Worm (Caenorhabditis elegans): ENCODE data around the gene sra-10.

DNA sequence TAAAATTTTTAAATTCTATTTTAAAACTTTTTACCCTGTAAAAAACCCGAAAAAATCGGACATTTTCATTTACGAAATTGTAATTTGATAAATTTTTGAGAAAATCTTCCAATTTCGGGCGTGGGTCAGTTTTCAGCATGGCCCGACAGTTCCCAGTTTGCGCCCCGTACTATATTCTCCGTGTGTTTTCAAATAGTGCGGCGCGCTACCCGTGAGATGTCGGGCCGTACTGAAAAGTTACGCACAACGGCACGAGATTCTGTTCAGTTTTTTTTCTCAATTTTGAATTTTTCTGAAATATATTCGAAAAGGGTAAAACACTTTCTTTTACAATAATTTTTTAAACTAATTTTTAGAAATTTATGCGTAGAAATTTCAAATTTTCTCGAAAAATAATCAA, 47.8 kb downstream of the sra-10 start:
- TF ChIP-seq sdz-38 (tag; optimal IDR thresholded peaks at IDR 0.05), result no peak
- TF ChIP-seq lag-1 (GFP tag; IDR thresholded peaks at IDR 0.05), result no peak

All from whole organism, young adult.